Worm (Caenorhabditis elegans) whole organism, young adult: ENCODE results near the gene aqp-6.

ENCODE experiments used
- akir-1 ChIP-seq: fragments of 200-800 bp; sonication (Bioruptor generic); optimal IDR thresholded peaks from 2 replicates; lab custom pipeline; 2018; ENCODE audit warnings: mild to moderate bottlenecking, missing genetic modification characterization, moderate library complexity, missing compliant biosample characterization
- lag-1 ChIP-seq: fragments of 200-800 bp; sonication (Bioruptor generic); IDR thresholded peaks from 2 replicates; pipeline ENCODE4 v1.3.6; 2022; ENCODE audit warnings: missing genetic modification reagents, missing genetic modification characterization, missing compliant biosample characterization
- repo-1 ChIP-seq: sonication (generic microtip); optimal IDR thresholded peaks from 2 replicates; lab custom pipeline; 2017; ENCODE audit warnings: mild to moderate bottlenecking, missing genetic modification characterization, missing compliant biosample characterization

- no peak for TF ChIP-seq akir-1 (GFP tag; lab: Kevin White, UChicago)
- no peak for TF ChIP-seq repo-1 (tag; lab: Kevin White, UChicago)
- TF ChIP-seq lag-1 (GFP tag; lab: Robert Waterston, UW): no peak
Observed at ce11 chrV:10677459-10677858, 29.2 kb downstream of the aqp-6 start.
